Worm (Caenorhabditis elegans) whole organism, young adult: ENCODE results near the gene T06C12.12.

Experiments used
- Y53F4B.3 ChIP-seq: fragments of 200-800 bp; sonication (Bioruptor generic); IDR thresholded peaks from 2 replicates; pipeline ENCODE4 v1.3.6; 2022; ENCODE audit warnings: missing genetic modification reagents, missing genetic modification characterization, missing compliant biosample characterization
- Y67H2A.10 ChIP-seq: fragments of 200-800 bp; sonication (Bioruptor generic); conservative IDR thresholded peaks from 2 replicates; pipeline ENCODE4 v1.3.6; 2022; ENCODE audit warnings: missing genetic modification reagents, missing genetic modification characterization, missing compliant biosample characterization
- ama-1 ChIP-seq, 3 experiments: fragments of 150-350 bp in 1 of 3; sonication (generic microtip) in 2 of 3; optimal IDR thresholded peaks; 2 replicates each; lab custom pipeline; 2014 to 2018; ENCODE audit warnings: missing biosample characterization in 2 of 3, missing genetic modification characterization in 2 of 3, missing genetic modification reagents in 2 of 3
- dox-1 ChIP-seq: fragments of 200-800 bp; sonication (Bioruptor generic); IDR thresholded peaks from 2 replicates; pipeline ENCODE4 v1.3.6; 2022; ENCODE audit warnings: missing genetic modification reagents, missing genetic modification characterization, missing compliant biosample characterization
- dpl-1 ChIP-seq: fragments of 150-350 bp; optimal IDR thresholded peaks from 2 replicates; lab custom pipeline; 2014; ENCODE audit warnings: missing biosample characterization, missing genetic modification reagents, missing genetic modification characterization
- efl-1 ChIP-seq: fragments of 150-350 bp; optimal IDR thresholded peaks from 2 replicates; lab custom pipeline; 2014; ENCODE audit warnings: missing biosample characterization, missing genetic modification reagents, missing genetic modification characterization
- nfya-1 ChIP-seq: sonication (generic microtip); optimal IDR thresholded peaks from 2 replicates; lab custom pipeline; 2017; ENCODE audit warnings: antibody characterized with exemption, missing compliant biosample characterization, missing genetic modification characterization, borderline replicate concordance; ENCODE audit not compliant: insufficient read depth
- nfya-2 ChIP-seq: fragments of 200-800 bp; sonication (Bioruptor generic); IDR thresholded peaks from 2 replicates; pipeline ENCODE4 v1.3.6; 2022; ENCODE audit warnings: missing genetic modification reagents, missing genetic modification characterization, missing compliant biosample characterization
- unc-130 ChIP-seq: sonication (generic microtip); optimal IDR thresholded peaks from 2 replicates; lab custom pipeline; 2016; ENCODE audit warnings: missing genetic modification reagents, missing genetic modification characterization, missing compliant biosample characterization
- xnd-1 ChIP-seq: sonication (generic microtip); optimal IDR thresholded peaks from 2 replicates; lab custom pipeline; 2016; ENCODE audit warnings: missing genotype, missing genetic modification reagents, missing genetic modification characterization, missing compliant biosample characterization
- ztf-25 ChIP-seq: fragments of 200-800 bp; sonication (Bioruptor generic); IDR thresholded peaks from 2 replicates; pipeline ENCODE4 v1.3.6; 2022; ENCODE audit warnings: missing genetic modification reagents, missing genetic modification characterization, missing compliant biosample characterization

ce11 chrV:15862599-15862998 is 29.3 kb upstream of the T06C12.12 start, which contains the start of gene srz-12:
- TF ChIP-seq nfya-1 (tag; lab: Kevin White, UChicago) (no peak), ztf-25 (GFP tag; lab: Robert Waterston, UW) (no peak), unc-130 (GFP tag; lab: Kevin White, UChicago) (no peak), efl-1 (GFP tag; lab: Kevin White, UChicago) (no peak), ama-1 (optimal IDR thresholded peaks at IDR 0.05; lab: Kevin White, UChicago) (no peak), ama-1 (GFP tag; optimal IDR thresholded peaks at IDR 0.05; lab: Kevin White, UChicago) (no peak), Y53F4B.3 (no peak), nfya-2 (GFP tag; lab: Robert Waterston, UW) (no peak), dpl-1 (GFP tag; lab: Kevin White, UChicago) (no peak), Y67H2A.10 (no peak), dox-1 (GFP tag; lab: Robert Waterston, UW) (no peak), xnd-1 (tag; lab: Kevin White, UChicago) (no peak)
